Fruit fly (Drosophila melanogaster): ENCODE measurements around the gene CheB93a.

- no peak for TF ChIP-seq CG8290 (GFP tag; optimal IDR thresholded peaks at IDR 0.05)
- no peak for TF ChIP-seq CG8290 (tag; optimal IDR thresholded peaks at IDR 0.05)
- no peak for TF ChIP-seq CG17802 (tag; optimal IDR thresholded peaks at IDR 0.05)
- no peak for TF ChIP-seq cato (GFP tag; optimal IDR thresholded peaks at IDR 0.05; ENCODE audit: borderline replicate concordance)
- no peak for TF ChIP-seq Hr3 (GFP tag; optimal IDR thresholded peaks at IDR 0.05)
- TF ChIP-seq zf30C (GFP tag; optimal IDR thresholded peaks at IDR 0.05), result no peak
- TF ChIP-seq Hr78 (GFP tag; optimal IDR thresholded peaks at IDR 0.05), result no peak
Observed at dm6 chr3R:21408823-21409222, 1.6 kb downstream of the CheB93a start, which contains the start of gene CheB93b.
